Worm (Caenorhabditis elegans): ENCODE results near the gene gsp-2.

The gsp-2 gene

ce11 chrIII:7353871-7354270, 17.5 kb downstream of the gsp-2 start, which contains the start of gene F08F8.9:
F08F8.9 (minus strand) TSS chrIII:7353971.
- TF ChIP-seq lim-6 (tag; optimal IDR thresholded peaks at IDR 0.05) = no peak
- TF ChIP-seq hlh-15 (tag; optimal IDR thresholded peaks at IDR 0.05) = no peak
- TF ChIP-seq ceh-34 (tag; optimal IDR thresholded peaks at IDR 0.05) = no peak
- TF ChIP-seq hlh-8 (tag; optimal IDR thresholded peaks at IDR 0.05) = no peak
- TF ChIP-seq pat-9 (tag; optimal IDR thresholded peaks at IDR 0.05) = no peak
- TF ChIP-seq ceh-9 (tag; optimal IDR thresholded peaks at IDR 0.05) = no peak
- no peak for TF ChIP-seq K02D7.2 (tag; optimal IDR thresholded peaks at IDR 0.05)
- no peak for TF ChIP-seq hlh-13 (GFP tag; optimal IDR thresholded peaks at IDR 0.05)
- TF ChIP-seq mec-3 (tag; optimal IDR thresholded peaks at IDR 0.05; ENCODE audit: borderline replicate concordance) = no peak
- TF ChIP-seq unc-55 (GFP tag; optimal IDR thresholded peaks at IDR 0.05) = no peak
- no peak for TF ChIP-seq sox-2 (GFP tag; IDR thresholded peaks at IDR 0.05)

ce11 chrIII:7357356-7357755, 21.0 kb downstream of the gsp-2 start, which contains the start of gene F08F8.10:
F08F8.10 (minus strand) TSS chrIII:7357393.
- peak; percentile 7 for TF ChIP-seq elt-2 (tag; optimal IDR thresholded peaks at IDR 0.05)
- no peak for TF ChIP-seq lim-6 (tag; optimal IDR thresholded peaks at IDR 0.05)
- no peak for TF ChIP-seq fkh-10 (GFP tag; optimal IDR thresholded peaks at IDR 0.05)
- peak; percentile 30 for TF ChIP-seq unc-55 (GFP tag; optimal IDR thresholded peaks at IDR 0.05)
- TF ChIP-seq ceh-14 (tag; optimal IDR thresholded peaks at IDR 0.05) = no peak
- peak; percentile 62 for TF ChIP-seq hlh-30 (tag; optimal IDR thresholded peaks at IDR 0.05; ENCODE audit: insufficient read depth)
- TF ChIP-seq gmeb-2 (tag; optimal IDR thresholded peaks at IDR 0.05) = no peak
- no peak for TF ChIP-seq tbx-2 (tag; optimal IDR thresholded peaks at IDR 0.05)
- TF ChIP-seq unc-86 (tag; optimal IDR thresholded peaks at IDR 0.05) = peak; percentile 78

ce11 chrIII:7358627-7359026, 22.2 kb downstream of the gsp-2 start:
- TF ChIP-seq npax-4 (tag; optimal IDR thresholded peaks at IDR 0.05) (no peak), K09A11.1 (tag; optimal IDR thresholded peaks at IDR 0.05; ENCODE audit: insufficient read depth) (no peak), ceh-31 (tag; optimal IDR thresholded peaks at IDR 0.05) (no peak), pag-3 (tag; optimal IDR thresholded peaks at IDR 0.05; ENCODE audit: borderline replicate concordance) (no peak)

DNA sequence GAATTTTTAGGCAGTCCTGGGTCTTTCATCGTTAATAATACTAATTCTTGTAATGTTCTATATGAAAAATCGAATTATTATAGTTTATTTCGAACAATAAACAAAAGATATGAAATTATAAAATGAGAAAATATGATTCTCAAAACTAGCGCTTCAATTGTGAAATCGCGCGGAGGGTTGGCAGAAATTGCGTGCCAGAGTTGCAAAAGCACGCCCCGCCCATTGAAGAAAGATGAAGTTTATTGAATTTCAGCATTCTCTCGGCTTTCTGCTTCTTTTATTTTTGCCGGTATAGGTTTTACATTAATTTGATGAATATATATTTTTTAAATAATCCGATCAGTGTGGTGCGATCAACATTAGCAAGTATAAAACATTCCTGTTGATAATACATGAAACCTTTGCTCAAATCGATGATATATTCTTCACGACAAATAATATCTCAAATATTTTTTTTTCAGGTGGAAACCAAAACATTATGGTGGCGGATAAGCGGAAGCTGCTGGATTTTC, 22.7 kb downstream of the gsp-2 start, which contains the start of the genes eco-1 and hmgr-1:
Gene eco-1 (minus strand): TSS at position 59 of the 512 bp plus-strand sequence.
Gene hmgr-1 (plus strand): TSS at position 462 of the 512 bp plus-strand sequence.
- TF ChIP-seq unc-42 (tag; optimal IDR thresholded peaks at IDR 0.05) (peak; percentile 55), ceh-2 (tag; optimal IDR thresholded peaks at IDR 0.05) (no peak)

DNA sequence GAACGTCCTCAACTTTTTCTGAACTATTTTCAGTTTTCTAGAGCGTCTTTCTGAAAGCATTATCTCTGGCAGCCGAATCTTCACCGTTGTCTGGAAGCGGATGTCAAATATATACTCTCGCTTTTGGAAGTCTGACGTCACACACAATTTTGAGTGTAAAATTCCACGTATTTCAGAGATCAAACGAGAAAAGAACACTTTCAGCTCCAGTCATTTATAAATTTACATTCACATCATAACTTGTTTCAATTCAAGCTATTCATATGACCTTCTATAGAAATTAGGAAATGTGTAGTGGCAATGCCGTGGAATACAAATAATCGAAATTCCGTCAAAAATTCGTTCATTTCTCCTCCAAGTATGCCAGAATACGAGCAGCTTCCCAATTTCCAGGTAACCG, 29.2 kb downstream of the gsp-2 start, which contains the start of gene F08F8.11:
Gene F08F8.11 (plus strand): TSS at position 301 of the 400 bp plus-strand sequence.
- no peak for TF ChIP-seq sox-2 (GFP tag; IDR thresholded peaks at IDR 0.05)
- TF ChIP-seq unc-42 (tag; optimal IDR thresholded peaks at IDR 0.05) = no peak
- TF ChIP-seq madf-2 (tag; optimal IDR thresholded peaks at IDR 0.05) = no peak
- no peak for TF ChIP-seq ceh-19 (GFP tag; optimal IDR thresholded peaks at IDR 0.05)
- TF ChIP-seq hlh-30 (tag; optimal IDR thresholded peaks at IDR 0.05; ENCODE audit: insufficient read depth) = no peak
- TF ChIP-seq gmeb-2 (tag; optimal IDR thresholded peaks at IDR 0.05) = no peak
- no peak for TF ChIP-seq ets-4 (tag; optimal IDR thresholded peaks at IDR 0.05)
- TF ChIP-seq ahr-1 (tag; optimal IDR thresholded peaks at IDR 0.05) = no peak
- no peak for TF ChIP-seq nfya-1 (tag; optimal IDR thresholded peaks at IDR 0.05)
- no peak for TF ChIP-seq mec-3 (tag; optimal IDR thresholded peaks at IDR 0.05; ENCODE audit: borderline replicate concordance)
- no peak for TF ChIP-seq ceh-31 (tag; optimal IDR thresholded peaks at IDR 0.05)
- no peak for TF ChIP-seq elt-4 (tag; optimal IDR thresholded peaks at IDR 0.05)
- no peak for TF ChIP-seq T23F11.4 (GFP tag; optimal IDR thresholded peaks at IDR 0.05)
- TF ChIP-seq tbx-7 (tag; optimal IDR thresholded peaks at IDR 0.05) = no peak
- no peak for TF ChIP-seq ceh-9 (tag; optimal IDR thresholded peaks at IDR 0.05)

Data from whole organism, late embryonic.